Fruit fly (Drosophila melanogaster) whole organism, embryonic: ENCODE measurements around the gene CG13962.
A peak's percentile ranks its signal among the peaks of the same experiment; 100 is the strongest.

ENCODE experiments used
- Ada2b ChIP-seq: fragments of 200-800 bp; sonication (Bioruptor generic); IDR thresholded peaks from 2 replicates; pipeline ENCODE4 v1.3.6; 2022; ENCODE audit warnings: missing biosample characterization, missing genetic modification characterization
- Antp ChIP-seq: fragments of 200-800 bp; sonication (Bioruptor generic); optimal IDR thresholded peaks from 3 replicates; lab custom pipeline; 2016; ENCODE audit warnings: missing biosample characterization, missing genetic modification characterization
- Blimp-1 ChIP-seq: fragments of 200-800 bp; sonication (Bioruptor generic); optimal IDR thresholded peaks from 3 replicates; lab custom pipeline; 2018; ENCODE audit warnings: missing biosample characterization, missing genetic modification characterization, mild to moderate bottlenecking, moderate library complexity, missing genetic modification reagents
- Bteb2 ChIP-seq: fragments of 200-800 bp; sonication (Bioruptor generic); optimal IDR thresholded peaks from 2 replicates; lab custom pipeline; 2016; ENCODE audit warnings: missing biosample characterization, missing genetic modification characterization
- CG1024 ChIP-seq: fragments of 200-800 bp; sonication (Bioruptor generic); IDR thresholded peaks from 2 replicates; pipeline ENCODE4 v1.3.6; 2022; ENCODE audit warnings: missing biosample characterization, missing genetic modification characterization
- CG10654 ChIP-seq: fragments of 200-800 bp; sonication (Bioruptor generic); optimal IDR thresholded peaks from 2 replicates; lab custom pipeline; 2016; ENCODE audit warnings: missing biosample characterization, missing genetic modification characterization
- CG11504 ChIP-seq: fragments of 200-800 bp; sonication (Bioruptor generic); optimal IDR thresholded peaks from 3 replicates; lab custom pipeline; 2019; ENCODE audit warnings: missing biosample characterization, mild to moderate bottlenecking, missing genetic modification characterization, moderate library complexity
- CG11560 ChIP-seq: fragments of 200-800 bp; sonication (Bioruptor generic); IDR thresholded peaks from 3 replicates; pipeline ENCODE4 v1.3.6; 2022; ENCODE audit warnings: missing biosample characterization, missing genetic modification characterization
- CG12071 ChIP-seq: fragments of 200-800 bp; sonication (Bioruptor generic); optimal IDR thresholded peaks from 3 replicates; lab custom pipeline; 2018; ENCODE audit warnings: missing biosample characterization, mild to moderate bottlenecking, missing genetic modification characterization
- CG13775 ChIP-seq: fragments of 200-800 bp; sonication (Bioruptor generic); optimal IDR thresholded peaks from 3 replicates; lab custom pipeline; 2017; ENCODE audit warnings: missing biosample characterization, mild to moderate bottlenecking, missing genetic modification characterization
- CG15011 ChIP-seq: fragments of 200-800 bp; sonication (Bioruptor generic); optimal IDR thresholded peaks from 3 replicates; lab custom pipeline; 2018; ENCODE audit warnings: missing biosample characterization, mild to moderate bottlenecking, missing genetic modification characterization
- CG15479 ChIP-seq: fragments of 200-800 bp; sonication (Bioruptor generic); optimal IDR thresholded peaks from 3 replicates; lab custom pipeline; 2019; ENCODE audit warnings: missing biosample characterization, mild to moderate bottlenecking, missing genetic modification characterization, moderate library complexity
- CG17361 ChIP-seq: fragments of 200-800 bp; sonication (Bioruptor generic); IDR thresholded peaks from 3 replicates; pipeline ENCODE4 v1.3.6; 2022; ENCODE audit warnings: missing biosample characterization, missing genetic modification characterization
- CG18262 ChIP-seq: fragments of 200-800 bp; optimal IDR thresholded peaks from 3 replicates; lab custom pipeline; 2019; ENCODE audit warnings: missing biosample characterization, mild to moderate bottlenecking, missing genetic modification characterization, moderate library complexity
- CG32772 ChIP-seq: fragments of 200-800 bp; sonication (Bioruptor generic); IDR thresholded peaks from 2 replicates; pipeline ENCODE4 v1.3.6; 2022; ENCODE audit warnings: missing biosample characterization, missing genetic modification characterization
- CG3407 ChIP-seq: fragments of 200-800 bp; sonication (Bioruptor generic); optimal IDR thresholded peaks from 2 replicates; lab custom pipeline; 2018; ENCODE audit warnings: missing biosample characterization, mild to moderate bottlenecking, missing genetic modification characterization
- CG3995 ChIP-seq: fragments of 200-800 bp; sonication (Bioruptor generic); optimal IDR thresholded peaks from 3 replicates; lab custom pipeline; 2016; ENCODE audit warnings: missing biosample characterization, missing genetic modification characterization
- CG6654 ChIP-seq: fragments of 200-800 bp; sonication (Bioruptor generic); optimal IDR thresholded peaks from 2 replicates; lab custom pipeline; 2017; ENCODE audit warnings: missing biosample characterization, mild to moderate bottlenecking, missing genetic modification characterization
- CG6854 ChIP-seq: fragments of 200-800 bp; sonication (Bioruptor generic); optimal IDR thresholded peaks from 3 replicates; lab custom pipeline; 2017; ENCODE audit warnings: missing biosample characterization, mild to moderate bottlenecking, missing genetic modification characterization
- CG9932 ChIP-seq: fragments of 200-800 bp; sonication (Bioruptor generic); IDR thresholded peaks from 2 replicates; pipeline ENCODE4 v1.3.6; 2022; ENCODE audit warnings: missing biosample characterization, missing genetic modification characterization
- CHES-1-like ChIP-seq: fragments of 200-800 bp; sonication (Bioruptor generic); optimal IDR thresholded peaks from 2 replicates; lab custom pipeline; 2016; ENCODE audit warnings: missing biosample characterization, missing genetic modification characterization
- CoRest ChIP-seq: fragments of 200-800 bp; sonication (Bioruptor generic); optimal IDR thresholded peaks from 3 replicates; lab custom pipeline; 2018; ENCODE audit warnings: missing biosample characterization, mild to moderate bottlenecking, missing genetic modification characterization, moderate library complexity
- D19A ChIP-seq: fragments of 200-800 bp; optimal IDR thresholded peaks from 3 replicates; lab custom pipeline; 2019; ENCODE audit warnings: missing biosample characterization, mild to moderate bottlenecking, missing genetic modification characterization, moderate library complexity
- Dbx ChIP-seq: fragments of 200-800 bp; sonication (Bioruptor generic); IDR thresholded peaks from 3 replicates; pipeline ENCODE4 v1.3.6; 2022; ENCODE audit warnings: missing biosample characterization, missing genetic modification characterization
- Dll ChIP-seq: fragments of 200-800 bp; sonication (Bioruptor generic); IDR thresholded peaks from 4 replicates; pipeline ENCODE4 v1.3.6; 2022; ENCODE audit warnings: missing biosample characterization, missing genetic modification characterization; ENCODE audit not compliant: partially characterized antibody
- Dref ChIP-seq: fragments of 200-800 bp; sonication (Bioruptor generic); IDR thresholded peaks from 2 replicates; pipeline ENCODE4 v1.3.6; 2022; ENCODE audit warnings: missing biosample characterization, missing genetic modification characterization
- Ets65A ChIP-seq: fragments of 200-800 bp; sonication (Bioruptor generic); peaks from one replicate; lab custom pipeline; 2016; ENCODE audit warnings: missing biosample characterization, missing genetic modification characterization
- Gug ChIP-seq: fragments of 200-800 bp; sonication (Bioruptor generic); IDR thresholded peaks from 4 replicates; pipeline ENCODE4 v1.3.6; 2022; ENCODE audit warnings: missing biosample characterization, missing genetic modification characterization
- H15 ChIP-seq: fragments of 200-800 bp; sonication (Bioruptor generic); IDR thresholded peaks from 3 replicates; pipeline ENCODE4 v1.3.6; 2022; ENCODE audit warnings: missing biosample characterization, missing genetic modification characterization
- HLH54F ChIP-seq: fragments of 200-800 bp; sonication (Bioruptor generic); optimal IDR thresholded peaks from 3 replicates; lab custom pipeline; 2016; ENCODE audit warnings: missing biosample characterization, missing genetic modification characterization
- Rfx ChIP-seq: fragments of 200-800 bp; sonication (Bioruptor generic); IDR thresholded peaks from 2 replicates; pipeline ENCODE4 v1.3.6; 2022; ENCODE audit warnings: missing biosample characterization, missing genetic modification characterization
- Side ChIP-seq: fragments of 200-800 bp; sonication (Bioruptor generic); optimal IDR thresholded peaks from 2 replicates; lab custom pipeline; 2016; ENCODE audit warnings: missing biosample characterization, missing genetic modification characterization
- ap ChIP-seq: fragments of 200-800 bp; sonication (Bioruptor generic); IDR thresholded peaks from 2 replicates; pipeline ENCODE4 v1.3.6; 2022; ENCODE audit warnings: missing biosample characterization, missing genetic modification characterization
- ara ChIP-seq: fragments of 200-800 bp; sonication (Bioruptor generic); IDR thresholded peaks from 2 replicates; pipeline ENCODE4 v1.3.6; 2022; ENCODE audit warnings: missing biosample characterization, missing genetic modification characterization
- az2 ChIP-seq: fragments of 200-800 bp; sonication (Bioruptor generic); optimal IDR thresholded peaks from 3 replicates; lab custom pipeline; 2016; ENCODE audit warnings: missing biosample characterization, missing genetic modification characterization
- bbx ChIP-seq: fragments of 200-800 bp; sonication (Bioruptor generic); IDR thresholded peaks from 2 replicates; pipeline ENCODE4 v1.3.6; 2022; ENCODE audit warnings: missing biosample characterization, missing genetic modification characterization; ENCODE audit not compliant: partially characterized antibody
- caup ChIP-seq: fragments of 200-800 bp; sonication (Bioruptor generic); optimal IDR thresholded peaks from 3 replicates; lab custom pipeline; 2017; ENCODE audit warnings: missing biosample characterization, mild to moderate bottlenecking, missing genetic modification characterization, moderate library complexity; ENCODE audit not compliant: severe bottlenecking
- chif ChIP-seq, 2 experiments: fragments of 200-800 bp; sonication (Bioruptor generic); optimal IDR thresholded peaks; 3 replicates each; lab custom pipeline; 2016; ENCODE audit warnings: missing biosample characterization in 2 of 2, missing genetic modification characterization in 2 of 2
- crc ChIP-seq: fragments of 200-800 bp; sonication (Bioruptor generic); optimal IDR thresholded peaks from 2 replicates; lab custom pipeline; 2016; ENCODE audit warnings: missing biosample characterization, missing genetic modification characterization
- dmrt11E ChIP-seq: fragments of 200-800 bp; sonication (Bioruptor generic); optimal IDR thresholded peaks from 3 replicates; lab custom pipeline; 2018; ENCODE audit warnings: missing biosample characterization, mild to moderate bottlenecking, missing genetic modification characterization, moderate library complexity
- her ChIP-seq: fragments of 200-800 bp; sonication (Bioruptor generic); optimal IDR thresholded peaks from 2 replicates; lab custom pipeline; 2016; ENCODE audit warnings: missing biosample characterization, missing genetic modification characterization
- hth ChIP-seq: fragments of >200 bp; optimal IDR thresholded peaks from 2 replicates; lab custom pipeline; 2017; ENCODE audit warnings: inconsistent platforms
- klu ChIP-seq: fragments of 200-800 bp; sonication (Bioruptor generic); IDR thresholded peaks from 2 replicates; pipeline ENCODE4 v1.3.6; 2022; ENCODE audit warnings: missing biosample characterization, missing genetic modification characterization
- odd ChIP-seq: fragments of 200-800 bp; sonication (Bioruptor generic); optimal IDR thresholded peaks from 2 replicates; lab custom pipeline; 2017; ENCODE audit warnings: missing biosample characterization, mild to moderate bottlenecking, missing genetic modification characterization
- ro ChIP-seq: fragments of 200-800 bp; sonication (Bioruptor generic); IDR thresholded peaks from 2 replicates; pipeline ENCODE4 v1.3.6; 2022; ENCODE audit warnings: missing biosample characterization, missing genetic modification characterization
- seq ChIP-seq: fragments of 200-800 bp; sonication (Bioruptor generic); IDR thresholded peaks from 2 replicates; pipeline ENCODE4 v1.3.6; 2022; ENCODE audit warnings: missing biosample characterization, missing genetic modification characterization
- slou ChIP-seq: fragments of 200-800 bp; sonication (Bioruptor generic); optimal IDR thresholded peaks from 3 replicates; lab custom pipeline; 2016; ENCODE audit warnings: missing biosample characterization, missing genetic modification characterization
- tap ChIP-seq: fragments of 200-800 bp; optimal IDR thresholded peaks from 3 replicates; lab custom pipeline; 2019; ENCODE audit warnings: missing biosample characterization, mild to moderate bottlenecking, missing genetic modification characterization, moderate library complexity
- yki ChIP-seq: fragments of >200 bp; optimal IDR thresholded peaks from 3 replicates; lab custom pipeline; 2018
- zen ChIP-seq: fragments of 200-800 bp; sonication (Bioruptor generic); optimal IDR thresholded peaks from 3 replicates; lab custom pipeline; 2018; ENCODE audit warnings: missing biosample characterization, mild to moderate bottlenecking, missing genetic modification characterization, moderate library complexity
- zfh2 ChIP-seq: fragments of 200-800 bp; sonication (Bioruptor generic); optimal IDR thresholded peaks from 2 replicates; lab custom pipeline; 2016; ENCODE audit warnings: missing biosample characterization, missing genetic modification characterization

Gene CG13962

dm6 chr2L:19763773-19764580 lies 50.4 kb downstream of the CG13962 start, which contains the start of gene fbp (continued):
- TF ChIP-seq tap (tag; lab: Kevin White, UChicago) (peak; percentile 24), CG6854 (peak; percentile 2), CG11504 (tag; lab: Kevin White, UChicago) (peak; percentile 82), dmrt11E (tag; lab: Kevin White, UChicago) (peak; percentile 40), chif (GFP tag; optimal IDR thresholded peaks at IDR 0.05; lab: Kevin White, UChicago) (peak in 1 of 2 experiments; percentile 54), CG17361 (GFP tag; lab: Robert Waterston, UW) (peak; percentile 89), az2 (GFP tag; lab: Kevin White, UChicago) (peak; percentile 73), ap (GFP tag; lab: Robert Waterston, UW) (no peak), CG15479 (GFP tag; lab: Kevin White, UChicago) (no peak), CHES-1-like (GFP tag; lab: Kevin White, UChicago) (peak; percentile 11), hth (no peak), CG9932 (peak; percentile 65), zen (tag; lab: Kevin White, UChicago) (no peak), D19A (tag; lab: Kevin White, UChicago) (peak; percentile 100), CG3407 (GFP tag; lab: Kevin White, UChicago) (peak; percentile 37), Dbx (peak; percentile 44; the same call in 1 of the 3 replicates), CG1024 (GFP tag; lab: Robert Waterston, UW) (peak; percentile 39; the same call in 1 of the 2 replicates), zfh2 (GFP tag; lab: Kevin White, UChicago) (peak; percentile 38), Antp (GFP tag; lab: Kevin White, UChicago) (peak; percentile 23), ara (GFP tag; lab: Robert Waterston, UW) (no peak), odd (GFP tag; lab: Kevin White, UChicago) (peak; percentile 76), CG13775 (GFP tag; lab: Kevin White, UChicago) (peak; percentile 76), CG6654 (GFP tag; lab: Kevin White, UChicago) (no peak), crc (GFP tag; lab: Kevin White, UChicago) (no peak), seq (GFP tag; lab: Robert Waterston, UW) (no peak), Blimp-1 (GFP tag; lab: Kevin White, UChicago) (peak; percentile 94), HLH54F (GFP tag; lab: Kevin White, UChicago) (no peak), Dref (no peak), CG10654 (GFP tag; lab: Kevin White, UChicago) (peak; percentile 59), Ada2b (peak; percentile 19; the same call in 1 of the 2 replicates), Gug (GFP tag; lab: Robert Waterston, UW) (peak; percentile 59; the same call in 2 of the 4 replicates), Dll (no peak), Side (GFP tag; lab: Kevin White, UChicago) (no peak), Bteb2 (no peak), caup (GFP tag; lab: Kevin White, UChicago) (peak; percentile 27), CG11560 (tag; lab: Robert Waterston, UW) (no peak), Rfx (GFP tag; lab: Robert Waterston, UW) (peak; percentile 71), H15 (GFP tag; lab: Robert Waterston, UW) (no peak), Ets65A (GFP tag; lab: Kevin White, UChicago) (peak; percentile 86), CG32772 (0 out of 2 replicates have a peak, but pooled peaks have one; percentile 22), CG15011 (GFP tag; lab: Kevin White, UChicago) (peak; percentile 24), bbx (GFP tag; lab: Robert Waterston, UW) (no peak; the same call in 1 of the 2 replicates), CoRest (tag; lab: Kevin White, UChicago) (peak; percentile 87), yki (lab: Kevin White, UChicago) (no peak), CG3995 (GFP tag; lab: Kevin White, UChicago) (no peak), her (GFP tag; lab: Kevin White, UChicago) (no peak), CG12071 (GFP tag; lab: Kevin White, UChicago) (no peak), slou (GFP tag; lab: Kevin White, UChicago) (no peak), CG18262 (tag; lab: Kevin White, UChicago) (peak; percentile 89), klu (GFP tag; lab: Robert Waterston, UW) (no peak), ro (no peak)
